Fruit fly (Drosophila melanogaster) whole organism: ENCODE data around the gene Iris.

Experiments used
- CG8478 ChIP-seq: fragments of >200 bp; optimal IDR thresholded peaks from 2 replicates; lab custom pipeline; 2018; ENCODE audit warnings: inconsistent platforms
- EcR ChIP-seq, 2 experiments: fragments of >200 bp; optimal IDR thresholded peaks; 2 replicates each; lab custom pipeline; 2017; ENCODE audit warnings: missing biosample characterization in 2 of 2, missing genetic modification characterization in 2 of 2, missing genetic modification reagents in 2 of 2
- pan ChIP-seq: fragments of >200 bp; optimal IDR thresholded peaks from 2 replicates; lab custom pipeline; 2017
- psq ChIP-seq: fragments of >200 bp; optimal IDR thresholded peaks from 2 replicates; lab custom pipeline; 2017
- usp ChIP-seq: fragments of >200 bp; optimal IDR thresholded peaks from 2 replicates; lab custom pipeline; 2017; ENCODE audit warnings: missing biosample characterization, missing genetic modification characterization, mixed read lengths

- TF ChIP-seq EcR (GFP tag; optimal IDR thresholded peaks at IDR 0.05; lab: Kevin White, UChicago) (no peak), pan (lab: Kevin White, UChicago) (no peak), psq (lab: Kevin White, UChicago) (no peak), usp (GFP tag; lab: Kevin White, UChicago) (no peak), CG8478 (lab: Kevin White, UChicago) (no peak)
Measured at dm6 chr2L:1125437-1125836, 8.5 kb downstream of the Iris start.
